Fruit fly (Drosophila melanogaster) whole organism, embryonic: ENCODE results near the gene CG18662.
A peak's percentile ranks its signal among the peaks of the same experiment; 100 is the strongest.

ENCODE experiments used
- Awh ChIP-seq: fragments of 200-800 bp; sonication (Bioruptor generic); IDR thresholded peaks from 2 replicates; pipeline ENCODE4, ENCODE4 v1.3.6; 2022; ENCODE audit warnings: missing biosample characterization, missing genetic modification characterization
- CG10431 ChIP-seq: fragments of 200-800 bp; sonication (Bioruptor generic); optimal IDR thresholded peaks from 3 replicates; lab custom pipeline; 2018; ENCODE audit warnings: missing biosample characterization, mild to moderate bottlenecking, missing genetic modification characterization
- CG10462 ChIP-seq: fragments of 200-800 bp; sonication (Bioruptor generic); optimal IDR thresholded peaks from 2 replicates; lab custom pipeline; 2016; ENCODE audit warnings: missing biosample characterization, missing genetic modification characterization
- CG10543 ChIP-seq: fragments of 200-800 bp; sonication (Bioruptor generic); optimal IDR thresholded peaks from 3 replicates; lab custom pipeline; 2017; ENCODE audit warnings: missing biosample characterization, mild to moderate bottlenecking, missing genetic modification characterization, moderate library complexity
- CG12769 ChIP-seq: fragments of 200-800 bp; sonication (Bioruptor generic); optimal IDR thresholded peaks from 2 replicates; lab custom pipeline; 2019; ENCODE audit warnings: missing biosample characterization, mild to moderate bottlenecking, missing genetic modification characterization, moderate library complexity
- CG15269 ChIP-seq: fragments of 200-800 bp; sonication (Bioruptor generic); optimal IDR thresholded peaks from 2 replicates; lab custom pipeline; 2018; ENCODE audit warnings: missing biosample characterization, mild to moderate bottlenecking, missing genetic modification characterization, moderate library complexity
- CG1602 ChIP-seq: fragments of 200-800 bp; sonication (Bioruptor generic); optimal IDR thresholded peaks from 3 replicates; lab custom pipeline; 2016; ENCODE audit warnings: missing biosample characterization, missing genetic modification characterization
- CG16863 ChIP-seq: fragments of 200-800 bp; sonication (Bioruptor generic); optimal IDR thresholded peaks from 3 replicates; lab custom pipeline; 2016; ENCODE audit warnings: missing biosample characterization, missing genetic modification characterization
- CG17612 ChIP-seq: fragments of 200-800 bp; sonication (Bioruptor generic); IDR thresholded peaks from 2 replicates; pipeline ENCODE4 v1.3.6; 2022; ENCODE audit warnings: missing biosample characterization, missing genetic modification characterization
- CG18011 ChIP-seq: fragments of 200-800 bp; sonication (Bioruptor generic); optimal IDR thresholded peaks from 2 replicates; lab custom pipeline; 2017; ENCODE audit warnings: missing biosample characterization, missing genetic modification characterization, mild to moderate bottlenecking, moderate library complexity, missing genotype
- CG18599 ChIP-seq: fragments of 200-800 bp; sonication (Bioruptor generic); optimal IDR thresholded peaks from 3 replicates; lab custom pipeline; 2017; ENCODE audit warnings: missing biosample characterization, missing genetic modification characterization, mild to moderate bottlenecking, moderate library complexity, missing genetic modification reagents
- CG2202 ChIP-seq: fragments of 200-800 bp; sonication (Bioruptor generic); optimal IDR thresholded peaks from 2 replicates; lab custom pipeline; 2018; ENCODE audit warnings: missing biosample characterization, mild to moderate bottlenecking, missing genetic modification characterization
- CG2678 ChIP-seq: fragments of 200-800 bp; sonication (Bioruptor generic); optimal IDR thresholded peaks from 3 replicates; lab custom pipeline; 2019; ENCODE audit warnings: missing biosample characterization, mild to moderate bottlenecking, missing genetic modification characterization, moderate library complexity
- CG32767 ChIP-seq: fragments of 200-800 bp; sonication (Bioruptor generic); IDR thresholded peaks from 2 replicates; pipeline ENCODE4 v1.3.6; 2022; ENCODE audit warnings: missing biosample characterization, missing genetic modification characterization
- CG3281 ChIP-seq: fragments of 200-800 bp; sonication (Bioruptor generic); optimal IDR thresholded peaks from 3 replicates; lab custom pipeline; 2017; ENCODE audit warnings: missing biosample characterization, mild to moderate bottlenecking, missing genetic modification characterization
- CG34224 ChIP-seq: fragments of 200-800 bp; sonication (Bioruptor generic); IDR thresholded peaks from 3 replicates; pipeline ENCODE4 v1.3.6; 2022; ENCODE audit warnings: missing biosample characterization, missing genetic modification characterization; ENCODE audit not compliant: partially characterized antibody
- CG34376 ChIP-seq: fragments of 200-800 bp; sonication (Bioruptor generic); optimal IDR thresholded peaks from 2 replicates; lab custom pipeline; 2018; ENCODE audit warnings: missing biosample characterization, mild to moderate bottlenecking, missing genetic modification characterization
- CG3838 ChIP-seq: fragments of 200-800 bp; sonication (Bioruptor generic); optimal IDR thresholded peaks from 3 replicates; lab custom pipeline; 2016; ENCODE audit warnings: missing biosample characterization, missing genetic modification characterization
- CG8478 ChIP-seq: fragments of >200 bp; optimal IDR thresholded peaks from 2 replicates; lab custom pipeline; 2018
- CG9727 ChIP-seq: fragments of 200-800 bp; sonication (Bioruptor generic); optimal IDR thresholded peaks from 3 replicates; lab custom pipeline; 2017; ENCODE audit warnings: missing biosample characterization, mild to moderate bottlenecking, missing genetic modification characterization
- CHES-1-like ChIP-seq: fragments of 200-800 bp; sonication (Bioruptor generic); optimal IDR thresholded peaks from 2 replicates; lab custom pipeline; 2016; ENCODE audit warnings: missing biosample characterization, missing genetic modification characterization
- Dll ChIP-seq: fragments of 200-800 bp; sonication (Bioruptor generic); IDR thresholded peaks from 4 replicates; pipeline ENCODE4 v1.3.6; 2022; ENCODE audit warnings: missing biosample characterization, missing genetic modification characterization; ENCODE audit not compliant: partially characterized antibody
- Doc3 ChIP-seq: fragments of 200-800 bp; sonication (Bioruptor generic); IDR thresholded peaks from 3 replicates; pipeline ENCODE4 v1.3.6; 2022; ENCODE audit warnings: missing biosample characterization, missing genetic modification characterization; ENCODE audit not compliant: partially characterized antibody
- GATAe ChIP-seq: fragments of 200-800 bp; sonication (Bioruptor generic); conservative IDR thresholded peaks from 2 replicates; pipeline ENCODE4 v1.3.6; 2022; ENCODE audit warnings: missing biosample characterization, missing genetic modification characterization
- H2.0 ChIP-seq: fragments of 200-800 bp; sonication (Bioruptor generic); IDR thresholded peaks from 2 replicates; pipeline ENCODE4 v1.3.6; 2022; ENCODE audit warnings: missing biosample characterization, missing genetic modification characterization
- HLH3B ChIP-seq: fragments of 200-800 bp; sonication (Bioruptor generic); IDR thresholded peaks from 2 replicates; pipeline ENCODE4 v1.3.6; 2022; ENCODE audit warnings: missing biosample characterization, missing genetic modification characterization
- Hmr ChIP-seq: fragments of 200-800 bp; sonication (Bioruptor generic); optimal IDR thresholded peaks from 3 replicates; lab custom pipeline; 2017; ENCODE audit warnings: mild to moderate bottlenecking, missing biosample characterization, missing genetic modification reagents, missing genetic modification characterization
- Hr51 ChIP-seq, 2 experiments: fragments of 200-800 bp; sonication (Bioruptor generic); optimal IDR thresholded peaks; 2 replicates in 1 of 2; 3 replicates in 1 of 2; lab custom pipeline; 2016 to 2018; ENCODE audit warnings: missing biosample characterization in 2 of 2, missing genetic modification characterization in 2 of 2, mild to moderate bottlenecking in 1 of 2, moderate library complexity in 1 of 2
- Kr ChIP-seq: fragments of 200-800 bp; sonication (Bioruptor generic); optimal IDR thresholded peaks from 2 replicates; lab custom pipeline; 2017; ENCODE audit warnings: missing biosample characterization, mild to moderate bottlenecking, missing genetic modification characterization
- NfI ChIP-seq: fragments of 200-800 bp; sonication (Bioruptor generic); optimal IDR thresholded peaks from 3 replicates; lab custom pipeline; 2018; ENCODE audit warnings: missing biosample characterization, mild to moderate bottlenecking, missing genetic modification characterization, moderate library complexity
- Ptx1 ChIP-seq: fragments of 200-800 bp; sonication (Bioruptor generic); IDR thresholded peaks from 2 replicates; pipeline ENCODE4 v1.3.6; 2022; ENCODE audit warnings: missing biosample characterization, missing genetic modification characterization
- aop ChIP-seq: fragments of 200-800 bp; sonication (Bioruptor generic); IDR thresholded peaks from 2 replicates; pipeline ENCODE4 v1.3.6; 2022; ENCODE audit warnings: missing biosample characterization, missing genetic modification characterization
- bab2 ChIP-seq: fragments of 200-800 bp; sonication (Bioruptor generic); optimal IDR thresholded peaks from 2 replicates; lab custom pipeline; 2016; ENCODE audit warnings: missing biosample characterization, missing genetic modification characterization
- cato ChIP-seq: fragments of 200-800 bp; sonication (Bioruptor generic); optimal IDR thresholded peaks from 2 replicates; lab custom pipeline; 2016; ENCODE audit warnings: missing biosample characterization, missing genetic modification characterization, borderline replicate concordance
- dysf ChIP-seq: fragments of 200-800 bp; sonication (Bioruptor generic); IDR thresholded peaks from 3 replicates; pipeline ENCODE4 v1.3.6; 2022; ENCODE audit warnings: missing biosample characterization, missing genetic modification characterization
- exex ChIP-seq: fragments of 200-800 bp; sonication (Bioruptor generic); optimal IDR thresholded peaks from 4 replicates; lab custom pipeline; 2018; ENCODE audit warnings: missing biosample characterization, mild to moderate bottlenecking, missing genetic modification characterization, moderate library complexity
- grau ChIP-seq: fragments of 200-800 bp; optimal IDR thresholded peaks from 3 replicates; lab custom pipeline; 2019; ENCODE audit warnings: missing biosample characterization, mild to moderate bottlenecking, missing genetic modification characterization, moderate library complexity
- grn ChIP-seq: fragments of 200-800 bp; sonication (Bioruptor generic); optimal IDR thresholded peaks from 3 replicates; lab custom pipeline; 2017; ENCODE audit warnings: missing biosample characterization, missing genetic modification characterization
- gsb ChIP-seq: fragments of 200-800 bp; sonication (Bioruptor generic); IDR thresholded peaks from 2 replicates; pipeline ENCODE4 v1.3.6; 2022; ENCODE audit warnings: missing biosample characterization, missing genetic modification characterization
- hb ChIP-seq: fragments of 200-800 bp; sonication (Bioruptor generic); IDR thresholded peaks from 3 replicates; pipeline ENCODE4 v1.3.6; 2022; ENCODE audit warnings: missing biosample characterization, missing genetic modification characterization; ENCODE audit not compliant: partially characterized antibody
- lab ChIP-seq: fragments of 200-800 bp; sonication (Bioruptor generic); optimal IDR thresholded peaks from 3 replicates; lab custom pipeline; 2017; ENCODE audit warnings: missing biosample characterization, missing genetic modification characterization, mild to moderate bottlenecking, moderate library complexity, missing genetic modification reagents
- lov ChIP-seq, 2 experiments: fragments of 200-800 bp in 1 of 2; fragments of >200 bp in 1 of 2; sonication (Bioruptor generic) in 1 of 2; IDR thresholded peaks in 1 of 2; optimal IDR thresholded peaks in 1 of 2; 2 replicates in 1 of 2; 3 replicates in 1 of 2; pipeline versions ENCODE4 v1.3.6 to Lab custom; 2017 to 2022; ENCODE audit warnings: missing biosample characterization in 1 of 2, missing genetic modification characterization in 1 of 2
- mirr ChIP-seq: fragments of 200-800 bp; sonication (Bioruptor generic); optimal IDR thresholded peaks from 3 replicates; lab custom pipeline; 2018; ENCODE audit warnings: missing biosample characterization, mild to moderate bottlenecking, missing genetic modification characterization
- ranshi ChIP-seq: fragments of 200-800 bp; sonication (Bioruptor generic); IDR thresholded peaks from 2 replicates; pipeline ENCODE4 v1.3.6; 2022; ENCODE audit warnings: missing biosample characterization, missing genetic modification characterization
- row ChIP-seq: fragments of 200-800 bp; sonication (Bioruptor generic); IDR thresholded peaks from 3 replicates; pipeline ENCODE4 v1.3.6; 2022; ENCODE audit warnings: missing biosample characterization, missing genetic modification characterization
- sens-2 ChIP-seq: fragments of 200-800 bp; sonication (Bioruptor generic); IDR thresholded peaks from 2 replicates; pipeline ENCODE4 v1.3.6; 2022; ENCODE audit warnings: missing biosample characterization, missing genetic modification characterization
- sug ChIP-seq: fragments of 200-800 bp; optimal IDR thresholded peaks from 2 replicates; lab custom pipeline; 2019; ENCODE audit warnings: missing biosample characterization, mild to moderate bottlenecking, missing genetic modification characterization, moderate library complexity
- usp ChIP-seq: fragments of >200 bp; optimal IDR thresholded peaks from 2 replicates; lab custom pipeline; 2017; ENCODE audit warnings: missing biosample characterization, missing genetic modification characterization
- wor ChIP-seq: fragments of 200-800 bp; sonication (Bioruptor generic); IDR thresholded peaks from 2 replicates; pipeline ENCODE4 v1.3.6; 2022; ENCODE audit warnings: missing biosample characterization, missing genetic modification characterization

The CG18662 gene

DNA sequence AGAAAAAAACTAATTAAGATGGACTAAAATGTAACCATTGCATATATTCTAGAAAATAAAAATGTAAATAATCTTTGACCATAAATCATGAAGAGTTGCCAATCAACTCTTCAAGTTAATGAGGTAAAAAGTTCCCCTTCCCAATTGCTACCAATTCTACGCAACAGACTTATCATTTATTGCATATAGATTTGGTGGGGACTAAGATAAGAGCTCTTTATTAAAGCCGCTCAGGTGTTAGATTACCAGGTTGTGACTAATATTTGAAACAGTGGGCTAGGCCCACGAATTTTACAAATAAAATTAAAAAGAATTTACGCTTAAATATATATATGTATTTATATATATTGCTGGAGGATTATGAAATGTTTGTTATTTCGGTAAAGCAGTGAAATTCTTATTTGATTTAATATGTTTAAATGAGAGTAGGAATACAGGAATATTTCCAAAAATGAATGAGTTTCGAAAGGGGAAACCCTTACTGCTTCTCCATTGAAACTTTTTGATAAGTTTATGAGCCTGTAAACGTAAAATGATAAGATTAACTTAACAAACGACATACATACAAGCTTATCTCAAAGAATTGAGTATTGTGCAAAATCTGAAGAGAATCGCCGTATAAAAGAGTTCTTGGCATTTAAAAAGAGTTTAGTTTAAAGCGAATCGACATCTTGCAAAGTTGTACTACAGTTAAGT, 31.2 kb downstream of the CG18662 start, which contains the start of gene CG13102:
Gene CG13102 (plus strand): TSS at position 646 of the 696 bp plus-strand sequence.
- TF ChIP-seq CG2202 (tag; lab: Kevin White, UChicago) (no peak), Hr51 (GFP tag; optimal IDR thresholded peaks at IDR 0.05; lab: Kevin White, UChicago) (peak in 1 of 2 experiments; percentile 45), CG3838 (GFP tag; lab: Kevin White, UChicago) (no peak), CG12769 (tag; lab: Kevin White, UChicago) (no peak), Kr (GFP tag; lab: Kevin White, UChicago) (no peak), ranshi (GFP tag; lab: Robert Waterston, UW) (0 out of 2 replicates have a peak, but pooled peaks have one; percentile 21), dysf (GFP tag; lab: Robert Waterston, UW) (no peak), hb (no peak), sens-2 (GFP tag; lab: Robert Waterston, UW) (no peak), CG10543 (GFP tag; lab: Kevin White, UChicago) (no peak), CG32767 (GFP tag; lab: Robert Waterston, UW) (no peak), CHES-1-like (GFP tag; lab: Kevin White, UChicago) (no peak), exex (tag; lab: Kevin White, UChicago) (peak; percentile 92), CG18599 (GFP tag; lab: Kevin White, UChicago) (peak; percentile 42), lab (GFP tag; lab: Kevin White, UChicago) (peak; percentile 5), mirr (peak; percentile 29), CG10431 (GFP tag; lab: Kevin White, UChicago) (no peak), bab2 (no peak), CG10462 (GFP tag; lab: Kevin White, UChicago) (no peak), CG34224 (GFP tag; lab: Robert Waterston, UW) (no peak), GATAe (GFP tag; lab: Robert Waterston, UW) (peak; percentile 59; the same call in 1 of the 2 replicates), grn (GFP tag; lab: Kevin White, UChicago) (peak; percentile 61), Awh (GFP tag; lab: Robert Waterston, UW) (no peak), CG17612 (GFP tag; lab: Robert Waterston, UW) (no peak), Hmr (GFP tag; lab: Kevin White, UChicago) (no peak), usp (GFP tag; lab: Kevin White, UChicago) (no peak), CG3281 (GFP tag; lab: Kevin White, UChicago) (peak; percentile 21), CG15269 (tag; lab: Kevin White, UChicago) (peak; percentile 13), cato (GFP tag; lab: Kevin White, UChicago) (no peak), gsb (GFP tag; lab: Robert Waterston, UW) (no peak), CG2678 (tag; lab: Kevin White, UChicago) (no peak), sug (tag; lab: Kevin White, UChicago) (peak; percentile 56), Dll (GFP tag; lab: Robert Waterston, UW) (no peak), CG34376 (GFP tag; lab: Kevin White, UChicago) (peak; percentile 40), NfI (peak; percentile 29), CG9727 (GFP tag; lab: Kevin White, UChicago) (no peak), grau (peak; percentile 28), CG8478 (no peak), CG1602 (GFP tag; lab: Kevin White, UChicago) (no peak), aop (GFP tag; lab: Robert Waterston, UW) (no peak), row (peak; percentile 63; the same call in 2 of the 3 replicates), CG16863 (GFP tag; lab: Kevin White, UChicago) (no peak), lov (optimal IDR thresholded peaks at IDR 0.05; lab: Kevin White, UChicago) (no peak), lov (GFP tag; IDR thresholded peaks at IDR 0.05; lab: Robert Waterston, UW) (no peak), CG18011 (no peak), H2.0 (no peak), Ptx1 (GFP tag; lab: Robert Waterston, UW) (no peak), HLH3B (GFP tag; lab: Robert Waterston, UW) (no peak), wor (GFP tag; lab: Robert Waterston, UW) (no peak), Doc3 (GFP tag; lab: Robert Waterston, UW) (no peak)
